Fruit fly (Drosophila melanogaster): ENCODE results near the gene CG7131.

DNA sequence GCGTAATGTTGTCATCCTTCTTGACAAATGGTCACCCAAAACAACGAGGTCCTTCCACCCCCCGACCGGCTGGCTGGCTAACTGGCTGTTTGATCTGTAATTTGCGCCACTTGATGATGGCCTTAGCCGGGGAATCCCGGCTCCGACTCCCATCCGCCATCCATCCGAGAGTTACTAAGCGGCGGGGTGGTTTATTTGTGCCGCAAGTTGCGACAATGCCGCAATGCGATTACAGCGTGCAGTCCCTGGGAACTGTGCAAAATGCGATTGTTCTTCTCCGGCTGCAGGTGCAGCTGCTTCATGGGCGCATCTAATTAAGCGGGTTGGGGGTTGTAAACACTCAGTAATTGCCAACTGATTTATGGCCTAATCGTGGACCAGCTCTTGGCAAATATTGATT, 28.6 kb downstream of the CG7131 start:
- no peak for TF ChIP-seq insv (optimal IDR thresholded peaks at IDR 0.05)
- no peak for TF ChIP-seq h (optimal IDR thresholded peaks at IDR 0.05)
- TF ChIP-seq psq (optimal IDR thresholded peaks at IDR 0.05): no peak
- TF ChIP-seq Sin3A (optimal IDR thresholded peaks at IDR 0.05): no peak
